Fruit fly (Drosophila melanogaster): ENCODE measurements around the gene CG31668.

The CG31668 gene

dm6 chr2L:2217067-2217684, 11.2 kb upstream of the CG31668 start, which contains the start of the genes CG15386, CG42371 and mio:
TSS of gene CG15386 (minus strand) at chr2L:2217246.
TSS of gene CG42371 (minus strand) at chr2L:2217246.
TSS of gene mio (plus strand) at chr2L:2217290.
- TF ChIP-seq CG12768 (GFP tag; optimal IDR thresholded peaks at IDR 0.05), result peak; percentile 27
- no peak for TF ChIP-seq CG5204 (GFP tag; optimal IDR thresholded peaks at IDR 0.05)
- peak; percentile 66 for TF ChIP-seq Crg-1 (GFP tag; optimal IDR thresholded peaks at IDR 0.05)
- TF ChIP-seq tj (GFP tag; optimal IDR thresholded peaks at IDR 0.05), result peak; percentile 38
- TF ChIP-seq cic (GFP tag; optimal IDR thresholded peaks at IDR 0.05), result peak; percentile 94
- TF ChIP-seq CG11617 (GFP tag; optimal IDR thresholded peaks at IDR 0.05), result peak; percentile 74
- peak; percentile 94 for TF ChIP-seq Mnt (GFP tag; optimal IDR thresholded peaks at IDR 0.05)
- no peak for TF ChIP-seq toe (GFP tag; optimal IDR thresholded peaks at IDR 0.05)
- peak; percentile 47 for TF ChIP-seq CG14711 (tag; optimal IDR thresholded peaks at IDR 0.05)
- no peak for TF ChIP-seq kay (GFP tag; ENCODE audit: borderline replicate concordance)
- peak; percentile 53 for TF ChIP-seq CG7101 (tag; optimal IDR thresholded peaks at IDR 0.05)
- peak; percentile 71 for TF ChIP-seq CG33017 (tag; optimal IDR thresholded peaks at IDR 0.05)
- no peak for TF ChIP-seq CG7045 (GFP tag; optimal IDR thresholded peaks at IDR 0.05)
- no peak for TF ChIP-seq cnc (optimal IDR thresholded peaks at IDR 0.05)
- TF ChIP-seq ovo (GFP tag; optimal IDR thresholded peaks at IDR 0.05), result no peak
- peak; percentile 32 for TF ChIP-seq CG1620 (GFP tag; optimal IDR thresholded peaks at IDR 0.05)
- TF ChIP-seq Clk (GFP tag; optimal IDR thresholded peaks at IDR 0.05), result no peak
- no peak for TF ChIP-seq Hr96 (GFP tag; optimal IDR thresholded peaks at IDR 0.05)
- TF ChIP-seq pad (GFP tag; optimal IDR thresholded peaks at IDR 0.05), result peak; percentile 52
- TF ChIP-seq bab1 (GFP tag; optimal IDR thresholded peaks at IDR 0.05), result peak; percentile 54

dm6 chr2L:2216065-2216464, 10.1 kb upstream of the CG31668 start, which contains the start of gene daed:
TSS of gene daed (minus strand) at chr2L:2216311.
- TF ChIP-seq CG7045 (GFP tag; optimal IDR thresholded peaks at IDR 0.05) (no peak), Mnt (GFP tag; optimal IDR thresholded peaks at IDR 0.05) (peak; percentile 16), CG12768 (GFP tag; optimal IDR thresholded peaks at IDR 0.05) (peak; percentile 23), Crg-1 (GFP tag; optimal IDR thresholded peaks at IDR 0.05) (peak; percentile 18), CG5204 (GFP tag; optimal IDR thresholded peaks at IDR 0.05) (no peak), CG11617 (GFP tag; optimal IDR thresholded peaks at IDR 0.05) (no peak), CG1620 (GFP tag; optimal IDR thresholded peaks at IDR 0.05) (no peak), Clk (GFP tag; optimal IDR thresholded peaks at IDR 0.05) (no peak), toe (GFP tag; optimal IDR thresholded peaks at IDR 0.05) (no peak), ovo (GFP tag; optimal IDR thresholded peaks at IDR 0.05) (no peak), bab1 (GFP tag; optimal IDR thresholded peaks at IDR 0.05) (peak; percentile 9), kay (GFP tag; ENCODE audit: borderline replicate concordance) (no peak), CG33017 (tag; optimal IDR thresholded peaks at IDR 0.05) (peak; percentile 70), cic (GFP tag; optimal IDR thresholded peaks at IDR 0.05) (peak; percentile 34), cnc (optimal IDR thresholded peaks at IDR 0.05) (no peak), CG14711 (tag; optimal IDR thresholded peaks at IDR 0.05) (no peak), tj (GFP tag; optimal IDR thresholded peaks at IDR 0.05) (no peak), CG7101 (tag; optimal IDR thresholded peaks at IDR 0.05) (peak; percentile 64), pad (GFP tag; optimal IDR thresholded peaks at IDR 0.05) (peak; percentile 28), Hr96 (GFP tag; optimal IDR thresholded peaks at IDR 0.05) (no peak)

DNA sequence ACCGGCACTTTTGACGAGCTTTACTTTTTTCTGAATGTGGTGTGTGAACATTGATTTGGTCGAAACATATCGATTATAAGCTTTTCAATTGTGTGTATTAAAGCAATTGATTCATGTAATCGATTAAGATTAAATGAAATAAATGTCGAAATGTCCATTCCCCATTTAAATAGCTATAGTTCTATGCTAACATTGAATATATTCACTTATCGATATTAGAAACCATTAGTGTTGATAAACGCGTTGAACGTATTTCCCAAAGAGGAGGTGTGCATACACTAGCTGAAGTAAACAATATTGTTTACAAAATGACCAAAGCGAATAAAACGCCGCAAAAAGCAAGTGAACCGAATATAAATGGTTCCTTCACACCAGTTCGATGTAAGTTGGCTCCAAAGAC, 8.0 kb upstream of the CG31668 start, which contains the start of the genes Uch and CG34174:
Gene Uch (minus strand): TSS at position 208 of the 400 bp plus-strand sequence.
Gene CG34174 (plus strand): TSS at position 263 of the 400 bp plus-strand sequence.
- TF ChIP-seq CG7101 (tag; optimal IDR thresholded peaks at IDR 0.05) (peak; percentile 62), Hr96 (GFP tag; optimal IDR thresholded peaks at IDR 0.05) (no peak), CG11617 (GFP tag; optimal IDR thresholded peaks at IDR 0.05) (peak; percentile 51), Crg-1 (GFP tag; optimal IDR thresholded peaks at IDR 0.05) (peak; percentile 78), ovo (GFP tag; optimal IDR thresholded peaks at IDR 0.05) (peak; percentile 25), pad (GFP tag; optimal IDR thresholded peaks at IDR 0.05) (peak; percentile 64), CG14711 (tag; optimal IDR thresholded peaks at IDR 0.05) (peak; percentile 7), Clk (GFP tag; optimal IDR thresholded peaks at IDR 0.05) (no peak), CG1620 (GFP tag; optimal IDR thresholded peaks at IDR 0.05) (peak; percentile 42), kay (GFP tag; ENCODE audit: borderline replicate concordance) (no peak), CG7045 (GFP tag; optimal IDR thresholded peaks at IDR 0.05) (peak; percentile 11), toe (GFP tag; optimal IDR thresholded peaks at IDR 0.05) (no peak), Mnt (GFP tag; optimal IDR thresholded peaks at IDR 0.05) (peak; percentile 54), CG5204 (GFP tag; optimal IDR thresholded peaks at IDR 0.05) (no peak), CG33017 (tag; optimal IDR thresholded peaks at IDR 0.05) (no peak), bab1 (GFP tag; optimal IDR thresholded peaks at IDR 0.05) (peak; percentile 87), cnc (optimal IDR thresholded peaks at IDR 0.05) (no peak), tj (GFP tag; optimal IDR thresholded peaks at IDR 0.05) (no peak), cic (GFP tag; optimal IDR thresholded peaks at IDR 0.05) (peak; percentile 49), CG12768 (GFP tag; optimal IDR thresholded peaks at IDR 0.05) (peak; percentile 24)

- TF ChIP-seq CG7101 (tag; optimal IDR thresholded peaks at IDR 0.05), result peak; percentile 10
- TF ChIP-seq Hr96 (GFP tag; optimal IDR thresholded peaks at IDR 0.05), result no peak
- TF ChIP-seq bab1 (GFP tag; optimal IDR thresholded peaks at IDR 0.05), result no peak
- TF ChIP-seq CG1620 (GFP tag; optimal IDR thresholded peaks at IDR 0.05), result no peak
- TF ChIP-seq CG11617 (GFP tag; optimal IDR thresholded peaks at IDR 0.05), result no peak
- TF ChIP-seq CG33017 (tag; optimal IDR thresholded peaks at IDR 0.05), result peak; percentile 47
- TF ChIP-seq CG12768 (GFP tag; optimal IDR thresholded peaks at IDR 0.05), result peak; percentile 51
- TF ChIP-seq Crg-1 (GFP tag; optimal IDR thresholded peaks at IDR 0.05), result no peak
- TF ChIP-seq toe (GFP tag; optimal IDR thresholded peaks at IDR 0.05), result no peak
- TF ChIP-seq pad (GFP tag; optimal IDR thresholded peaks at IDR 0.05), result no peak
- no peak for TF ChIP-seq CG5204 (GFP tag; optimal IDR thresholded peaks at IDR 0.05)
- no peak for TF ChIP-seq CG14711 (tag; optimal IDR thresholded peaks at IDR 0.05)
- TF ChIP-seq ovo (GFP tag; optimal IDR thresholded peaks at IDR 0.05), result no peak
- no peak for TF ChIP-seq cnc (optimal IDR thresholded peaks at IDR 0.05)
- peak; percentile 2 for TF ChIP-seq Mnt (GFP tag; optimal IDR thresholded peaks at IDR 0.05)
- no peak for TF ChIP-seq Clk (GFP tag; optimal IDR thresholded peaks at IDR 0.05)
- no peak for TF ChIP-seq CG7045 (GFP tag; optimal IDR thresholded peaks at IDR 0.05)
- TF ChIP-seq tj (GFP tag; optimal IDR thresholded peaks at IDR 0.05), result no peak
- no peak for TF ChIP-seq kay (GFP tag; ENCODE audit: borderline replicate concordance)
- peak; percentile 61 for TF ChIP-seq cic (GFP tag; optimal IDR thresholded peaks at IDR 0.05)
These were observed 6.5 kb upstream of the CG31668 start, which contains the start of gene CG15385 for dm6 chr2L:2212478-2212877. TSS of gene CG15385 (minus strand) at chr2L:2212571.

DNA sequence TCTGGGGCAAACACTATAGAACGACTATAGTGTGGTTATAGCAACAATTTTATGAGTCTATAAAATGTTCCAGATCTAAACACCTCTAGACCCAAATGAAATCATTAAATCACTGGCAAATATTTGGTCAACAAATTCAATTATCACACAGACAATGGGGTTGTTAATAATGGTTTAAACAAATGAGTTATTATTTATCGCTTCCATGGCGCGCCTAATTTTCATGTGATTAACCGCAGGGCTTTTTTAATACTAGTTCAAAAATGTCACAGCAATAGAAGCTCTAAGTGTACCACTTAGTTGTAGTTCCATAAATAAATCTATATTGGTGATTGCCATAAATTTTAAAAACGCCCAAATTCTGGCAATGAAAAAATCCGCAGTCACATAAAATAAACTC, 3.0 kb upstream of the CG31668 start, which contains the start of gene CG33124:
Gene CG33124 (minus strand): TSS at position 101 of the 400 bp plus-strand sequence.
- no peak for TF ChIP-seq kay (GFP tag; ENCODE audit: borderline replicate concordance)
- no peak for TF ChIP-seq bab1 (GFP tag; optimal IDR thresholded peaks at IDR 0.05)
- no peak for TF ChIP-seq cnc (optimal IDR thresholded peaks at IDR 0.05)
- no peak for TF ChIP-seq CG1620 (GFP tag; optimal IDR thresholded peaks at IDR 0.05)
- TF ChIP-seq cic (GFP tag; optimal IDR thresholded peaks at IDR 0.05), result no peak
- no peak for TF ChIP-seq CG7101 (tag; optimal IDR thresholded peaks at IDR 0.05)
- TF ChIP-seq Mnt (GFP tag; optimal IDR thresholded peaks at IDR 0.05), result no peak
